Worm (Caenorhabditis elegans): ENCODE data around the gene F55H2.7.

Gene F55H2.7

ce11 chrIII:9523581-9523980 lies 7.5 kb upstream of the F55H2.7 start, which contains the start of gene mrps-23 (continued):
- TF ChIP-seq nhr-90 (tag; optimal IDR thresholded peaks at IDR 0.05; ENCODE audit: poor library complexity): peak; percentile 22
- no peak for TF ChIP-seq zag-1 (tag; optimal IDR thresholded peaks at IDR 0.05)
- no peak for TF ChIP-seq jun-1 (tag; optimal IDR thresholded peaks at IDR 0.05)
- TF ChIP-seq alr-1 (tag; optimal IDR thresholded peaks at IDR 0.05; ENCODE audit: borderline replicate concordance): no peak
- no peak for TF ChIP-seq nhr-84 (tag; optimal IDR thresholded peaks at IDR 0.05)
- TF ChIP-seq lin-35 (GFP tag; optimal IDR thresholded peaks at IDR 0.05): peak in 1 of 2 experiments; percentile 30
- no peak for TF ChIP-seq fkh-10 (GFP tag; optimal IDR thresholded peaks at IDR 0.05)
- TF ChIP-seq aha-1 (tag; optimal IDR thresholded peaks at IDR 0.05): no peak
- no peak for TF ChIP-seq unc-130 (tag; optimal IDR thresholded peaks at IDR 0.05)
- peak in 1 of 2 experiments; percentile 35 for TF ChIP-seq lsy-2 (tag; optimal IDR thresholded peaks at IDR 0.05)
- no peak for TF ChIP-seq zip-4 (GFP tag; optimal IDR thresholded peaks at IDR 0.05)

- TF ChIP-seq unc-30 (tag; optimal IDR thresholded peaks at IDR 0.05): no peak
- peak; percentile 55 for TF ChIP-seq nhr-237 (tag; optimal IDR thresholded peaks at IDR 0.05)
- TF ChIP-seq lin-35 (GFP tag; optimal IDR thresholded peaks at IDR 0.05): peak; percentile 90 to 93
- TF ChIP-seq pqm-1 (tag; optimal IDR thresholded peaks at IDR 0.05): no peak
- TF ChIP-seq ama-1 (optimal IDR thresholded peaks at IDR 0.05): no peak
- TF ChIP-seq ztf-11 (tag; optimal IDR thresholded peaks at IDR 0.05): peak in 1 of 2 experiments; percentile 37
- TF ChIP-seq elt-3 (tag; optimal IDR thresholded peaks at IDR 0.05): peak in 3 of 6 experiments; percentile 21 to 86 (median 68)
- TF ChIP-seq unc-130 (tag; optimal IDR thresholded peaks at IDR 0.05): peak; percentile 88
- TF ChIP-seq nhr-71 (tag; optimal IDR thresholded peaks at IDR 0.05): peak; percentile 94
- TF ChIP-seq nhr-76 (tag; optimal IDR thresholded peaks at IDR 0.05): no peak
- TF ChIP-seq nhr-28 (tag; optimal IDR thresholded peaks at IDR 0.05): no peak
- peak; percentile 93 for TF ChIP-seq nhr-20 (tag; optimal IDR thresholded peaks at IDR 0.05)
- peak; percentile 89 for TF ChIP-seq nhr-19 (GFP tag; conservative IDR thresholded peaks at IDR 0.05)
- peak in 1 of 2 experiments; percentile 83 for TF ChIP-seq mdl-1 (tag; optimal IDR thresholded peaks at IDR 0.05)
- no peak for TF ChIP-seq unc-62 (GFP tag; optimal IDR thresholded peaks at IDR 0.05)
- peak; percentile 81 for TF ChIP-seq jun-1 (tag; optimal IDR thresholded peaks at IDR 0.05)
- peak; percentile 70 for TF ChIP-seq hpl-2 (GFP tag; optimal IDR thresholded peaks at IDR 0.05)
- peak; percentile 89 for TF ChIP-seq lin-13 (GFP tag; optimal IDR thresholded peaks at IDR 0.05)
- no peak for TF ChIP-seq alr-1 (tag; optimal IDR thresholded peaks at IDR 0.05; ENCODE audit: borderline replicate concordance)
- TF ChIP-seq lir-3 (tag; optimal IDR thresholded peaks at IDR 0.05; ENCODE audit: poor library complexity): peak; percentile 65
- TF ChIP-seq lin-14 (GFP tag; optimal IDR thresholded peaks at IDR 0.05): peak; percentile 90
- TF ChIP-seq hlh-4 (tag; optimal IDR thresholded peaks at IDR 0.05): no peak
- TF ChIP-seq egl-13 (tag; optimal IDR thresholded peaks at IDR 0.05): peak; percentile 71
- peak; percentile 72 for TF ChIP-seq F16B12.6 (tag; optimal IDR thresholded peaks at IDR 0.05)
- TF ChIP-seq zag-1 (tag; optimal IDR thresholded peaks at IDR 0.05): no peak
- TF ChIP-seq dsc-1 (tag; optimal IDR thresholded peaks at IDR 0.05): peak; percentile 98
- peak; percentile 60 for TF ChIP-seq sox-4 (tag; optimal IDR thresholded peaks at IDR 0.05)
- TF ChIP-seq lin-39 (tag; optimal IDR thresholded peaks at IDR 0.05): peak; percentile 65
- peak; percentile 94 for TF ChIP-seq nhr-85 (tag)
- peak; percentile 78 for TF ChIP-seq grh-1 (GFP tag; IDR thresholded peaks at IDR 0.05)
- no peak for TF ChIP-seq egl-27 (tag; optimal IDR thresholded peaks at IDR 0.05)
- TF ChIP-seq pag-3 (tag; optimal IDR thresholded peaks at IDR 0.05; ENCODE audit: borderline replicate concordance, insufficient read depth): no peak
- no peak for TF ChIP-seq nhr-12 (tag; optimal IDR thresholded peaks at IDR 0.05)
- TF ChIP-seq tbx-2 (tag; optimal IDR thresholded peaks at IDR 0.05): peak; percentile 92
- peak; percentile 33 for TF ChIP-seq sup-37 (GFP tag; optimal IDR thresholded peaks at IDR 0.05)
- TF ChIP-seq mab-9 (GFP tag; IDR thresholded peaks at IDR 0.05): peak; percentile 76
- TF ChIP-seq sptf-1 (tag; optimal IDR thresholded peaks at IDR 0.05): no peak
- peak; percentile 40 for TF ChIP-seq aha-1 (tag; optimal IDR thresholded peaks at IDR 0.05)
- no peak for TF ChIP-seq blmp-1 (tag; optimal IDR thresholded peaks at IDR 0.05)
- peak; percentile 86 for TF ChIP-seq nhr-90 (tag; optimal IDR thresholded peaks at IDR 0.05; ENCODE audit: poor library complexity)
- no peak for TF ChIP-seq tlp-1 (tag; optimal IDR thresholded peaks at IDR 0.05)
- no peak for TF ChIP-seq ets-5 (GFP tag; IDR thresholded peaks at IDR 0.05)
- no peak for TF ChIP-seq ceh-63 (GFP tag; optimal IDR thresholded peaks at IDR 0.05)
- TF ChIP-seq lin-15B (tag; optimal IDR thresholded peaks at IDR 0.05): peak; percentile 93
Observed at ce11 chrIII:9521410-9522090, 5.5 kb upstream of the F55H2.7 start, which contains the start of the genes clu-1 and prp-40. clu-1 (minus strand) TSS chrIII:9521460. prp-40 (plus strand) TSS chrIII:9522075.

Data from whole organism, L1 larva.